Fruit fly (Drosophila melanogaster) whole organism, prepupa: ENCODE data around the gene CG10587.
A peak's percentile ranks its signal among the peaks of the same experiment; 100 is the strongest.

Experiments used
- Blimp-1 ChIP-seq: fragments of 200-800 bp; sonication (Bioruptor generic); optimal IDR thresholded peaks from 3 replicates; lab custom pipeline; 2017; ENCODE audit warnings: missing biosample characterization, missing genetic modification characterization, mild to moderate bottlenecking, moderate library complexity, missing genetic modification reagents
- CG10631 ChIP-seq: fragments of 200-800 bp; sonication (Bioruptor generic); optimal IDR thresholded peaks from 2 replicates; lab custom pipeline; 2016; ENCODE audit warnings: missing biosample characterization, missing genetic modification characterization
- CG10669 ChIP-seq: fragments of 200-800 bp; sonication (Bioruptor generic); optimal IDR thresholded peaks from 3 replicates; lab custom pipeline; 2018; ENCODE audit warnings: missing biosample characterization, mild to moderate bottlenecking, missing genetic modification characterization, moderate library complexity
- CG11294 ChIP-seq: fragments of 200-800 bp; sonication (Bioruptor generic); IDR thresholded peaks from 2 replicates; pipeline ENCODE4 v1.3.6; 2022; ENCODE audit warnings: missing biosample characterization, missing genetic modification characterization
- CG11902 ChIP-seq: fragments of 200-800 bp; sonication (Bioruptor generic); optimal IDR thresholded peaks from 3 replicates; lab custom pipeline; 2016; ENCODE audit warnings: missing biosample characterization, missing genetic modification characterization
- CG15336 ChIP-seq: fragments of 200-800 bp; sonication (Bioruptor generic); IDR thresholded peaks from 2 replicates; pipeline ENCODE4 v1.3.6; 2022; ENCODE audit warnings: missing biosample characterization, missing genetic modification characterization
- CG1621 ChIP-seq: fragments of 200-800 bp; sonication (Bioruptor generic); optimal IDR thresholded peaks from 3 replicates; lab custom pipeline; 2018; ENCODE audit warnings: missing biosample characterization, mild to moderate bottlenecking, missing genetic modification characterization
- CG16779 ChIP-seq: fragments of 200-800 bp; sonication (Bioruptor generic); optimal IDR thresholded peaks from 3 replicates; lab custom pipeline; 2017; ENCODE audit warnings: missing biosample characterization, mild to moderate bottlenecking, missing genetic modification characterization
- CG3032 ChIP-seq: fragments of 200-800 bp; optimal IDR thresholded peaks from 2 replicates; lab custom pipeline; 2019; ENCODE audit warnings: missing biosample characterization, mild to moderate bottlenecking, missing genetic modification characterization, moderate library complexity
- CG32006 ChIP-seq: fragments of 200-800 bp; sonication (Bioruptor generic); optimal IDR thresholded peaks from 3 replicates; lab custom pipeline; 2017; ENCODE audit warnings: missing biosample characterization, mild to moderate bottlenecking, missing genetic modification characterization
- CG34406 ChIP-seq: fragments of 200-800 bp; sonication (Bioruptor generic); optimal IDR thresholded peaks from 3 replicates; lab custom pipeline; 2016; ENCODE audit warnings: missing biosample characterization, missing genetic modification characterization
- CG3919 ChIP-seq: fragments of 200-800 bp; sonication (Bioruptor generic); optimal IDR thresholded peaks from 3 replicates; lab custom pipeline; 2016; ENCODE audit warnings: missing biosample characterization, missing genetic modification characterization
- CG6163 ChIP-seq: fragments of 200-800 bp; sonication (Bioruptor generic); IDR thresholded peaks from 3 replicates; pipeline ENCODE4 v1.3.6; 2022; ENCODE audit warnings: missing biosample characterization, missing genetic modification characterization
- CG6276 ChIP-seq: fragments of 200-800 bp; sonication (Bioruptor generic); optimal IDR thresholded peaks from 2 replicates; lab custom pipeline; 2017; ENCODE audit warnings: missing biosample characterization, mild to moderate bottlenecking, missing genetic modification characterization
- CG6792 ChIP-seq: fragments of 200-800 bp; sonication (Bioruptor generic); optimal IDR thresholded peaks from 3 replicates; lab custom pipeline; 2016; ENCODE audit warnings: missing biosample characterization, missing genetic modification characterization
- CG7368 ChIP-seq: fragments of 200-800 bp; sonication (Bioruptor generic); optimal IDR thresholded peaks from 3 replicates; lab custom pipeline; 2016; ENCODE audit warnings: missing biosample characterization, missing genetic modification characterization
- CG8119 ChIP-seq: fragments of 200-800 bp; sonication (Bioruptor generic); IDR thresholded peaks from 3 replicates; pipeline ENCODE4 v1.3.6; 2022; ENCODE audit warnings: missing biosample characterization, missing genetic modification characterization
- CG8319 ChIP-seq: fragments of 200-800 bp; sonication (Bioruptor generic); optimal IDR thresholded peaks from 3 replicates; lab custom pipeline; 2016; ENCODE audit warnings: missing biosample characterization, missing genetic modification characterization
- CG8632 ChIP-seq: fragments of 200-800 bp; sonication (Bioruptor generic); optimal IDR thresholded peaks from 3 replicates; lab custom pipeline; 2016; ENCODE audit warnings: missing biosample characterization, missing genetic modification characterization
- CG9139 ChIP-seq: fragments of 200-800 bp; sonication (Bioruptor generic); optimal IDR thresholded peaks from 3 replicates; lab custom pipeline; 2017; ENCODE audit warnings: missing biosample characterization, mild to moderate bottlenecking, missing genetic modification characterization
- Eip75B ChIP-seq: fragments of 200-800 bp; sonication (Bioruptor generic); optimal IDR thresholded peaks from 3 replicates; lab custom pipeline; 2016; ENCODE audit warnings: missing biosample characterization, missing genetic modification characterization
- Eip78C ChIP-seq: fragments of 200-800 bp; sonication (Bioruptor generic); peaks from one replicate; lab custom pipeline; 2016; ENCODE audit warnings: missing biosample characterization, missing genetic modification characterization
- Eip93F ChIP-seq: fragments of 200-800 bp; sonication (Bioruptor generic); optimal IDR thresholded peaks from 2 replicates; lab custom pipeline; 2016; ENCODE audit warnings: missing biosample characterization, mild to moderate bottlenecking, missing genetic modification characterization
- Ets21C ChIP-seq: fragments of 200-800 bp; sonication (Bioruptor generic); optimal IDR thresholded peaks from 3 replicates; lab custom pipeline; 2016; ENCODE audit warnings: missing biosample characterization, missing genetic modification characterization
- Ets96B ChIP-seq: fragments of 200-800 bp; optimal IDR thresholded peaks from 2 replicates; lab custom pipeline; 2019; ENCODE audit warnings: missing biosample characterization, mild to moderate bottlenecking, missing genetic modification characterization, moderate library complexity
- Gug ChIP-seq: fragments of 200-800 bp; sonication (Bioruptor generic); IDR thresholded peaks from 2 replicates; pipeline ENCODE4 v1.3.6; 2022; ENCODE audit warnings: missing biosample characterization, missing genetic modification characterization
- Hr38 ChIP-seq: sonication (Bioruptor generic); optimal IDR thresholded peaks from 2 replicates; lab custom pipeline; 2016; ENCODE audit warnings: missing biosample characterization, missing genetic modification characterization
- Hr39 ChIP-seq: fragments of 200-800 bp; sonication (Bioruptor generic); optimal IDR thresholded peaks from 2 replicates; lab custom pipeline; 2016; ENCODE audit warnings: missing biosample characterization, missing genetic modification characterization
- Hr4 ChIP-seq: fragments of 200-800 bp; sonication (Bioruptor generic); optimal IDR thresholded peaks from 3 replicates; lab custom pipeline; 2016; ENCODE audit warnings: missing biosample characterization, missing genetic modification characterization
- Lpt ChIP-seq: fragments of 200-800 bp; sonication (Bioruptor generic); optimal IDR thresholded peaks from 3 replicates; lab custom pipeline; 2016; ENCODE audit warnings: missing biosample characterization, missing genetic modification characterization
- OdsH ChIP-seq: fragments of 200-800 bp; sonication (Bioruptor generic); optimal IDR thresholded peaks from 3 replicates; lab custom pipeline; 2016; ENCODE audit warnings: missing biosample characterization, missing genetic modification characterization
- Smox ChIP-seq: fragments of 200-800 bp; sonication (Bioruptor generic); optimal IDR thresholded peaks from 3 replicates; lab custom pipeline; 2016; ENCODE audit warnings: missing biosample characterization, missing genetic modification characterization
- Sox102F ChIP-seq: fragments of 200-800 bp; sonication (Bioruptor generic); optimal IDR thresholded peaks from 2 replicates; lab custom pipeline; 2016; ENCODE audit warnings: missing biosample characterization, mild to moderate bottlenecking, missing genetic modification characterization
- Sox14 ChIP-seq: fragments of 200-800 bp; sonication (Bioruptor generic); optimal IDR thresholded peaks from 3 replicates; lab custom pipeline; 2016; ENCODE audit warnings: missing biosample characterization, missing genetic modification characterization
- Sox15 ChIP-seq: fragments of 200-800 bp; sonication (Bioruptor generic); optimal IDR thresholded peaks from 3 replicates; lab custom pipeline; 2016; ENCODE audit warnings: missing biosample characterization, missing genetic modification characterization
- achi ChIP-seq: fragments of 200-800 bp; sonication (Bioruptor generic); optimal IDR thresholded peaks from 3 replicates; lab custom pipeline; 2016; ENCODE audit warnings: missing biosample characterization, missing genetic modification characterization
- acj6 ChIP-seq: fragments of 200-800 bp; sonication (Bioruptor generic); optimal IDR thresholded peaks from 3 replicates; lab custom pipeline; 2016; ENCODE audit warnings: missing biosample characterization, missing genetic modification characterization
- cyc ChIP-seq: fragments of 200-800 bp; sonication (Bioruptor generic); optimal IDR thresholded peaks from 3 replicates; lab custom pipeline; 2016; ENCODE audit warnings: missing biosample characterization, missing genetic modification characterization
- dac ChIP-seq: fragments of 200-800 bp; sonication (Bioruptor generic); optimal IDR thresholded peaks from 2 replicates; lab custom pipeline; 2017; ENCODE audit warnings: missing biosample characterization, mild to moderate bottlenecking, missing genetic modification characterization
- dsx ChIP-seq: fragments of 200-800 bp; optimal IDR thresholded peaks from 3 replicates; lab custom pipeline; 2019; ENCODE audit warnings: missing biosample characterization, mild to moderate bottlenecking, missing genetic modification characterization, moderate library complexity; ENCODE audit not compliant: poor library complexity, severe bottlenecking
- eg ChIP-seq: fragments of 200-800 bp; sonication (Bioruptor generic); IDR thresholded peaks from 3 replicates; pipeline ENCODE4 v1.3.6; 2022; ENCODE audit warnings: missing biosample characterization, missing genetic modification characterization
- esn ChIP-seq: fragments of 200-800 bp; sonication (Bioruptor generic); optimal IDR thresholded peaks from 2 replicates; lab custom pipeline; 2016; ENCODE audit warnings: missing biosample characterization, mild to moderate bottlenecking, missing genetic modification characterization, moderate library complexity
- fd59A ChIP-seq: fragments of 200-800 bp; sonication (Bioruptor generic); optimal IDR thresholded peaks from 2 replicates; lab custom pipeline; 2017; ENCODE audit warnings: missing biosample characterization, mild to moderate bottlenecking, missing genetic modification characterization, missing genetic modification reagents
- fd85E ChIP-seq: fragments of 200-800 bp; sonication (Bioruptor generic); optimal IDR thresholded peaks from 3 replicates; lab custom pipeline; 2016; ENCODE audit warnings: missing biosample characterization, missing genetic modification characterization
- lz ChIP-seq: fragments of 200-800 bp; sonication (Bioruptor generic); optimal IDR thresholded peaks from 3 replicates; lab custom pipeline; 2016; ENCODE audit warnings: missing biosample characterization, missing genetic modification characterization
- pdm3 ChIP-seq: fragments of 200-800 bp; sonication (Bioruptor generic); optimal IDR thresholded peaks from 3 replicates; lab custom pipeline; 2016; ENCODE audit warnings: missing biosample characterization, missing genetic modification characterization
- salr ChIP-seq, 2 experiments: fragments of 200-800 bp; sonication (Bioruptor generic); optimal IDR thresholded peaks; 3 replicates each; lab custom pipeline; 2016 to 2018; ENCODE audit warnings: missing biosample characterization in 2 of 2, missing genetic modification characterization in 2 of 2, mild to moderate bottlenecking in 1 of 2
- spab ChIP-seq: fragments of 200-800 bp; sonication (Bioruptor generic); optimal IDR thresholded peaks from 2 replicates; lab custom pipeline; 2017; ENCODE audit warnings: missing biosample characterization, mild to moderate bottlenecking, missing genetic modification characterization, missing genetic modification reagents
- ss ChIP-seq, 2 experiments: fragments of 200-800 bp; sonication (Bioruptor generic); optimal IDR thresholded peaks; 2 replicates in 1 of 2; 3 replicates in 1 of 2; lab custom pipeline; 2017 to 2018; ENCODE audit warnings: mild to moderate bottlenecking in 2 of 2, missing biosample characterization in 2 of 2, missing genetic modification characterization in 2 of 2, moderate library complexity in 1 of 2
- svp ChIP-seq: fragments of 200-800 bp; sonication (Bioruptor generic); peaks from one replicate; lab custom pipeline; 2016; ENCODE audit warnings: missing biosample characterization, missing genetic modification characterization
- topi ChIP-seq: fragments of 200-800 bp; sonication (Bioruptor generic); optimal IDR thresholded peaks from 3 replicates; lab custom pipeline; 2016; ENCODE audit warnings: missing biosample characterization, missing genetic modification characterization
- vri ChIP-seq: fragments of 200-800 bp; sonication (Bioruptor generic); optimal IDR thresholded peaks from 3 replicates; lab custom pipeline; 2016; ENCODE audit warnings: missing biosample characterization, mild to moderate bottlenecking, missing genetic modification characterization

Gene CG10587

dm6 chr3L:20986929-20987363 is 24.6 kb upstream of the CG10587 start:
- TF ChIP-seq CG10669 (GFP tag; lab: Kevin White, UChicago) (peak; percentile 50), spab (GFP tag; lab: Kevin White, UChicago) (peak; percentile 75), Lpt (GFP tag; lab: Kevin White, UChicago) (peak; percentile 76), dac (GFP tag; lab: Kevin White, UChicago) (peak; percentile 50), CG6163 (GFP tag; lab: Robert Waterston, UW) (no peak), fd59A (peak; percentile 31), CG3919 (GFP tag; lab: Kevin White, UChicago) (peak; percentile 79), Smox (GFP tag; lab: Kevin White, UChicago) (peak; percentile 32), CG8119 (GFP tag; lab: Robert Waterston, UW) (peak; percentile 80), dsx (GFP tag; lab: Kevin White, UChicago) (peak; percentile 80), CG10631 (GFP tag; lab: Kevin White, UChicago) (peak; percentile 85), topi (peak; percentile 19), vri (GFP tag; lab: Kevin White, UChicago) (no peak), cyc (GFP tag; lab: Kevin White, UChicago) (peak; percentile 20), Hr39 (peak; percentile 5), esn (GFP tag; lab: Kevin White, UChicago) (peak; percentile 67), CG9139 (GFP tag; lab: Kevin White, UChicago) (peak; percentile 73), Eip93F (GFP tag; lab: Kevin White, UChicago) (no peak), ss (GFP tag; optimal IDR thresholded peaks at IDR 0.05; lab: Kevin White, UChicago) (peak; percentile 64 to 86), CG11902 (GFP tag; lab: Kevin White, UChicago) (peak; percentile 34), achi (peak; percentile 80), Eip78C (peak; percentile 93), CG6792 (GFP tag; lab: Kevin White, UChicago) (peak; percentile 63), CG16779 (tag; lab: Kevin White, UChicago) (peak; percentile 65), Hr4 (GFP tag; lab: Kevin White, UChicago) (peak; percentile 73), CG7368 (peak; percentile 61), Blimp-1 (GFP tag; lab: Kevin White, UChicago) (peak; percentile 29), CG3032 (tag; lab: Kevin White, UChicago) (peak; percentile 86), Ets96B (peak; percentile 84), CG34406 (peak; percentile 76), Eip75B (peak; percentile 45), CG15336 (GFP tag; lab: Robert Waterston, UW) (peak; percentile 78), eg (GFP tag; lab: Robert Waterston, UW) (peak; percentile 57; the same call in 2 of the 3 replicates), CG8632 (GFP tag; lab: Kevin White, UChicago) (peak; percentile 81), CG8319 (GFP tag; lab: Kevin White, UChicago) (peak; percentile 33), CG32006 (peak; percentile 95), CG11294 (peak; percentile 23; the same call in 1 of the 2 replicates), lz (peak; percentile 5), fd85E (no peak), Ets21C (GFP tag; lab: Kevin White, UChicago) (no peak), CG6276 (GFP tag; lab: Kevin White, UChicago) (peak; percentile 88), Sox102F (GFP tag; lab: Kevin White, UChicago) (no peak), salr (GFP tag; optimal IDR thresholded peaks at IDR 0.05; lab: Kevin White, UChicago) (peak; percentile 8 to 96), Gug (GFP tag; lab: Robert Waterston, UW) (peak; percentile 54), Sox15 (GFP tag; lab: Kevin White, UChicago) (peak; percentile 50), CG1621 (tag; lab: Kevin White, UChicago) (no peak), Hr38 (no peak), acj6 (peak; percentile 73), Sox14 (peak; percentile 22), OdsH (GFP tag; lab: Kevin White, UChicago) (peak; percentile 79), pdm3 (GFP tag; lab: Kevin White, UChicago) (peak; percentile 49), svp (GFP tag; lab: Kevin White, UChicago) (peak; percentile 69)
